Fruit fly (Drosophila melanogaster) whole organism, adult: ENCODE measurements around the gene CG42705.

ENCODE experiments used
- Crg-1 ChIP-seq: fragments of 200-800 bp; sonication (Bioruptor generic); optimal IDR thresholded peaks from 2 replicates; lab custom pipeline; 2016; ENCODE audit warnings: missing biosample characterization, missing genetic modification characterization
- cic ChIP-seq: fragments of 200-800 bp; sonication (Bioruptor generic); optimal IDR thresholded peaks from 2 replicates; lab custom pipeline; 2017; ENCODE audit warnings: missing biosample characterization, mild to moderate bottlenecking, missing genetic modification characterization, moderate library complexity

- no peak for TF ChIP-seq cic (GFP tag; lab: Kevin White, UChicago)
- no peak for TF ChIP-seq Crg-1 (GFP tag; lab: Kevin White, UChicago)
Measured at dm6 chrX:7405697-7406096, 8.0 kb upstream of the CG42705 start, which contains the start of gene CG1677.
